Fruit fly (Drosophila melanogaster) whole organism, embryonic: ENCODE measurements around the gene RpS14a.
A peak's percentile ranks its signal among the peaks of the same experiment; 100 is the strongest.

Experiments used
- Aef1 ChIP-seq: fragments of 200-800 bp; sonication (Bioruptor generic); IDR thresholded peaks from 3 replicates; pipeline ENCODE4 v1.3.6; 2022; ENCODE audit warnings: missing biosample characterization, missing genetic modification characterization
- Awh ChIP-seq: fragments of 200-800 bp; sonication (Bioruptor generic); IDR thresholded peaks from 2 replicates; pipeline ENCODE4, ENCODE4 v1.3.6; 2022; ENCODE audit warnings: missing biosample characterization, missing genetic modification characterization
- CG12155 ChIP-seq: fragments of 200-800 bp; sonication (Bioruptor generic); optimal IDR thresholded peaks from 3 replicates; lab custom pipeline; 2016; ENCODE audit warnings: missing biosample characterization, missing genetic modification characterization
- CG12219 ChIP-seq: fragments of 200-800 bp; sonication (Bioruptor generic); optimal IDR thresholded peaks from 3 replicates; lab custom pipeline; 2018; ENCODE audit warnings: missing biosample characterization, mild to moderate bottlenecking, missing genetic modification characterization
- CG13624 ChIP-seq: fragments of 200-800 bp; sonication (Bioruptor generic); optimal IDR thresholded peaks from 2 replicates; lab custom pipeline; 2016; ENCODE audit warnings: missing biosample characterization, missing genetic modification characterization
- CG1602 ChIP-seq: fragments of 200-800 bp; sonication (Bioruptor generic); optimal IDR thresholded peaks from 3 replicates; lab custom pipeline; 2016; ENCODE audit warnings: missing biosample characterization, missing genetic modification characterization
- CG1647 ChIP-seq: fragments of 200-800 bp; sonication (Bioruptor generic); optimal IDR thresholded peaks from 3 replicates; lab custom pipeline; 2016; ENCODE audit warnings: missing biosample characterization, missing genetic modification characterization
- CG17612 ChIP-seq: fragments of 200-800 bp; sonication (Bioruptor generic); IDR thresholded peaks from 2 replicates; pipeline ENCODE4 v1.3.6; 2022; ENCODE audit warnings: missing biosample characterization, missing genetic modification characterization
- CG2116 ChIP-seq: fragments of 200-800 bp; sonication (Bioruptor generic); optimal IDR thresholded peaks from 3 replicates; lab custom pipeline; 2018; ENCODE audit warnings: missing biosample characterization, mild to moderate bottlenecking, missing genetic modification characterization
- CG30020 ChIP-seq: fragments of 200-800 bp; optimal IDR thresholded peaks from 2 replicates; lab custom pipeline; 2019; ENCODE audit warnings: missing biosample characterization, mild to moderate bottlenecking, missing genetic modification characterization, moderate library complexity
- CG30431 ChIP-seq: fragments of 200-800 bp; sonication (Bioruptor generic); optimal IDR thresholded peaks from 2 replicates; lab custom pipeline; 2017; ENCODE audit warnings: missing biosample characterization, missing genetic modification characterization
- CG32532 ChIP-seq: fragments of 200-800 bp; sonication (Bioruptor generic); IDR thresholded peaks from 2 replicates; pipeline ENCODE4 v1.3.6; 2022; ENCODE audit warnings: missing biosample characterization, missing genetic modification characterization
- CG34224 ChIP-seq: fragments of 200-800 bp; sonication (Bioruptor generic); IDR thresholded peaks from 3 replicates; pipeline ENCODE4 v1.3.6; 2022; ENCODE audit warnings: missing biosample characterization, missing genetic modification characterization; ENCODE audit not compliant: partially characterized antibody
- CG4404 ChIP-seq: fragments of 200-800 bp; sonication (Bioruptor generic); IDR thresholded peaks from 2 replicates; pipeline ENCODE4 v1.3.6; 2022; ENCODE audit warnings: missing biosample characterization, missing genetic modification characterization
- CG6765 ChIP-seq: fragments of 200-800 bp; sonication (Bioruptor generic); optimal IDR thresholded peaks from 3 replicates; lab custom pipeline; 2017; ENCODE audit warnings: missing biosample characterization, mild to moderate bottlenecking, missing genetic modification characterization
- CG6813 ChIP-seq: fragments of 200-800 bp; sonication (Bioruptor generic); optimal IDR thresholded peaks from 2 replicates; lab custom pipeline; 2017; ENCODE audit warnings: missing biosample characterization, missing genetic modification characterization, mild to moderate bottlenecking, moderate library complexity, missing genetic modification reagents
- CG8089 ChIP-seq: fragments of 200-800 bp; sonication (Bioruptor generic); optimal IDR thresholded peaks from 3 replicates; lab custom pipeline; 2016; ENCODE audit warnings: missing biosample characterization, missing genetic modification characterization
- CG8359 ChIP-seq: fragments of 200-800 bp; sonication (Bioruptor generic); optimal IDR thresholded peaks from 2 replicates; lab custom pipeline; 2017; ENCODE audit warnings: missing biosample characterization, mild to moderate bottlenecking, missing genetic modification characterization, borderline replicate concordance
- CG8478 ChIP-seq: fragments of >200 bp; optimal IDR thresholded peaks from 2 replicates; lab custom pipeline; 2018
- CHES-1-like ChIP-seq: fragments of 200-800 bp; sonication (Bioruptor generic); optimal IDR thresholded peaks from 2 replicates; lab custom pipeline; 2016; ENCODE audit warnings: missing biosample characterization, missing genetic modification characterization
- Chrac-16 ChIP-seq: fragments of 200-800 bp; sonication (Bioruptor generic); optimal IDR thresholded peaks from 3 replicates; lab custom pipeline; 2016; ENCODE audit warnings: missing biosample characterization, missing genetic modification characterization
- Deaf1 ChIP-seq: fragments of 200-800 bp; optimal IDR thresholded peaks from 3 replicates; lab custom pipeline; 2019; ENCODE audit warnings: missing biosample characterization, mild to moderate bottlenecking, missing genetic modification characterization, moderate library complexity
- Fer1 ChIP-seq: fragments of 200-800 bp; sonication (Bioruptor generic); optimal IDR thresholded peaks from 2 replicates; lab custom pipeline; 2017; ENCODE audit warnings: missing biosample characterization, mild to moderate bottlenecking, missing genetic modification characterization
- GATAe ChIP-seq: fragments of 200-800 bp; sonication (Bioruptor generic); conservative IDR thresholded peaks from 2 replicates; pipeline ENCODE4 v1.3.6; 2022; ENCODE audit warnings: missing biosample characterization, missing genetic modification characterization
- HLH4C ChIP-seq: fragments of 200-800 bp; sonication (Bioruptor generic); IDR thresholded peaks from 3 replicates; pipeline ENCODE4 v1.3.6; 2022; ENCODE audit warnings: missing biosample characterization, missing genetic modification characterization; ENCODE audit not compliant: partially characterized antibody
- Hr39 ChIP-seq: fragments of >200 bp; optimal IDR thresholded peaks from 2 replicates; lab custom pipeline; 2017
- NC2α ChIP-seq: fragments of 200-800 bp; sonication (Bioruptor generic); optimal IDR thresholded peaks from 2 replicates; lab custom pipeline; 2016; ENCODE audit warnings: missing biosample characterization, missing genetic modification characterization
- Ravus ChIP-seq: fragments of 200-800 bp; sonication (Bioruptor generic); IDR thresholded peaks from 2 replicates; pipeline ENCODE4 v1.3.6; 2022; ENCODE audit warnings: missing biosample characterization, missing genetic modification characterization
- Sox100B ChIP-seq: fragments of 200-800 bp; sonication (Bioruptor generic); optimal IDR thresholded peaks from 3 replicates; lab custom pipeline; 2018; ENCODE audit warnings: missing biosample characterization, mild to moderate bottlenecking, missing genetic modification characterization
- Sox102F ChIP-seq: fragments of 200-800 bp; sonication (Bioruptor generic); optimal IDR thresholded peaks from 2 replicates; lab custom pipeline; 2018; ENCODE audit warnings: missing biosample characterization, mild to moderate bottlenecking, missing genetic modification characterization, moderate library complexity
- Vsx1 ChIP-seq: fragments of 200-800 bp; sonication (Bioruptor generic); optimal IDR thresholded peaks from 2 replicates; lab custom pipeline; 2017; ENCODE audit warnings: missing biosample characterization, mild to moderate bottlenecking, missing genetic modification characterization, missing genetic modification reagents
- Xbp1 ChIP-seq: fragments of 200-800 bp; sonication (Bioruptor generic); optimal IDR thresholded peaks from 3 replicates; lab custom pipeline; 2016; ENCODE audit warnings: missing biosample characterization, mild to moderate bottlenecking, missing genetic modification characterization
- ato ChIP-seq: fragments of 200-800 bp; sonication (Bioruptor generic); IDR thresholded peaks from 2 replicates; pipeline ENCODE4 v1.3.6; 2022; ENCODE audit warnings: missing biosample characterization, missing genetic modification characterization; ENCODE audit not compliant: partially characterized antibody
- cg ChIP-seq: fragments of 200-800 bp; sonication (Bioruptor generic); optimal IDR thresholded peaks from 3 replicates; lab custom pipeline; 2019; ENCODE audit warnings: missing biosample characterization, mild to moderate bottlenecking, missing genetic modification characterization, moderate library complexity
- crol ChIP-seq: fragments of 200-800 bp; sonication (Bioruptor generic); IDR thresholded peaks from 2 replicates; pipeline ENCODE4 v1.3.6; 2022; ENCODE audit warnings: missing biosample characterization, missing genetic modification characterization
- dan ChIP-seq: fragments of 200-800 bp; sonication (Bioruptor generic); IDR thresholded peaks from 2 replicates; pipeline ENCODE4 v1.3.6; 2022; ENCODE audit warnings: missing biosample characterization, missing genetic modification characterization
- emc ChIP-seq: fragments of 200-800 bp; sonication (Bioruptor generic); optimal IDR thresholded peaks from 2 replicates; lab custom pipeline; 2016; ENCODE audit warnings: missing biosample characterization, missing genetic modification characterization
- eyg ChIP-seq: fragments of 200-800 bp; sonication (Bioruptor generic); optimal IDR thresholded peaks from 3 replicates; lab custom pipeline; 2016; ENCODE audit warnings: missing biosample characterization, missing genetic modification characterization
- h ChIP-seq: fragments of >200 bp; optimal IDR thresholded peaks from 2 replicates; lab custom pipeline; 2017
- hbn ChIP-seq: fragments of 200-800 bp; sonication (Bioruptor generic); IDR thresholded peaks from 2 replicates; pipeline ENCODE4 v1.3.6; 2022; ENCODE audit warnings: missing biosample characterization, missing genetic modification characterization; ENCODE audit not compliant: partially characterized antibody
- lilli ChIP-seq: fragments of 200-800 bp; sonication (Bioruptor generic); optimal IDR thresholded peaks from 3 replicates; lab custom pipeline; 2016; ENCODE audit warnings: missing biosample characterization, missing genetic modification characterization
- lola ChIP-seq, 3 experiments: fragments of >200 bp in 2 of 3; fragments of 200-800 bp in 1 of 3; sonication (Bioruptor generic) in 1 of 3; optimal IDR thresholded peaks; 2 replicates each; lab custom pipeline; 2017 to 2019; ENCODE audit warnings: missing biosample characterization in 3 of 3, missing genetic modification characterization in 3 of 3, mild to moderate bottlenecking in 1 of 3, moderate library complexity in 1 of 3
- mam ChIP-seq: fragments of 200-800 bp; sonication (Bioruptor generic); optimal IDR thresholded peaks from 3 replicates; lab custom pipeline; 2016; ENCODE audit warnings: missing biosample characterization, missing genetic modification characterization
- nerfin-1 ChIP-seq: fragments of 200-800 bp; sonication (Bioruptor generic); optimal IDR thresholded peaks from 3 replicates; lab custom pipeline; 2019; ENCODE audit warnings: missing biosample characterization, mild to moderate bottlenecking, missing genetic modification characterization, moderate library complexity
- nmo ChIP-seq: fragments of 200-800 bp; sonication (Bioruptor generic); optimal IDR thresholded peaks from 2 replicates; lab custom pipeline; 2018; ENCODE audit warnings: missing biosample characterization, mild to moderate bottlenecking, missing genetic modification characterization, moderate library complexity
- pfk ChIP-seq: fragments of 200-800 bp; sonication (Bioruptor generic); optimal IDR thresholded peaks from 2 replicates; lab custom pipeline; 2018; ENCODE audit warnings: missing biosample characterization, mild to moderate bottlenecking, missing genetic modification characterization, moderate library complexity
- pzg ChIP-seq: fragments of 200-800 bp; sonication (Bioruptor generic); optimal IDR thresholded peaks from 3 replicates; lab custom pipeline; 2018; ENCODE audit warnings: missing biosample characterization, mild to moderate bottlenecking, missing genetic modification characterization, moderate library complexity
- sens-2 ChIP-seq: fragments of 200-800 bp; sonication (Bioruptor generic); IDR thresholded peaks from 2 replicates; pipeline ENCODE4 v1.3.6; 2022; ENCODE audit warnings: missing biosample characterization, missing genetic modification characterization
- ttk ChIP-seq: fragments of 200-800 bp; sonication (Bioruptor generic); IDR thresholded peaks from 2 replicates; pipeline ENCODE4 v2.1.2; 2022; ENCODE audit warnings: missing biosample characterization, missing genetic modification characterization
- vfl ChIP-seq: fragments of 200-800 bp; sonication (Bioruptor generic); optimal IDR thresholded peaks from 2 replicates; lab custom pipeline; 2016; ENCODE audit warnings: missing biosample characterization, missing genetic modification characterization
- vvl ChIP-seq: fragments of 200-800 bp; sonication (Bioruptor generic); IDR thresholded peaks from 2 replicates; pipeline ENCODE4 v1.3.6; 2022; ENCODE audit warnings: missing biosample characterization, missing genetic modification characterization
- zf30C ChIP-seq: fragments of 200-800 bp; sonication (Bioruptor generic); optimal IDR thresholded peaks from 3 replicates; lab custom pipeline; 2018; ENCODE audit warnings: missing biosample characterization, mild to moderate bottlenecking, missing genetic modification characterization
- zfh2 ChIP-seq: fragments of 200-800 bp; sonication (Bioruptor generic); optimal IDR thresholded peaks from 2 replicates; lab custom pipeline; 2016; ENCODE audit warnings: missing biosample characterization, missing genetic modification characterization

Gene RpS14a

DNA sequence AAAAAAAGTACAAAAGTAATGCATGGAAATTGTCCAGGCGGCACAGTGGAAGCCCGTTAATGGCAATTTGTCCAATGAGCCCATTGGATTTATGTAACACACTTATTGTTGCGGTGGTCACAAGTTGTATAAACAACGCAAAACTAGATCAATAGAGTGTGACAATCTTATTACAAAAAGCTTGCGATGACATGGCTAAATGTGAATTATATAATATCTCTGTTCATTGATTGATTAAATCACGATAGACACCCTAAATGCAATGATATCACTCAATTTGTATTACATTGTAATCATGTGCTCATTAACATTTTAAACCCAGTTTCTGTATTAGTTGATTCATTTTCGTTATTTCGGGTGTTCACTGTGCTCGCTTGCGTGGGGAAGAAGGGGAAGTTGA lies 44.5 kb downstream of the RpS14a start (continued):
- TF ChIP-seq Vsx1 (GFP tag; lab: Kevin White, UChicago) (no peak), emc (GFP tag; lab: Kevin White, UChicago) (no peak), CG30020 (tag; lab: Kevin White, UChicago) (no peak), CG4404 (GFP tag; lab: Robert Waterston, UW) (no peak), lola (GFP tag; optimal IDR thresholded peaks at IDR 0.05; lab: Kevin White, UChicago) (peak in 1 of 3 experiments; percentile 56), cg (no peak), zf30C (no peak), sens-2 (no peak), CG32532 (GFP tag; lab: Robert Waterston, UW) (no peak), Deaf1 (no peak), mam (no peak), vfl (no peak), NC2α (GFP tag; lab: Kevin White, UChicago) (no peak), nerfin-1 (tag; lab: Kevin White, UChicago) (peak; percentile 13), CG8089 (GFP tag; lab: Kevin White, UChicago) (no peak), pzg (GFP tag; lab: Kevin White, UChicago) (no peak), CG17612 (no peak), HLH4C (GFP tag; lab: Robert Waterston, UW) (no peak), CG6813 (GFP tag; lab: Kevin White, UChicago) (no peak), vvl (GFP tag; lab: Robert Waterston, UW) (no peak; the same call in 1 of the 2 replicates), hbn (GFP tag; lab: Robert Waterston, UW) (no peak), Chrac-16 (GFP tag; lab: Kevin White, UChicago) (no peak), lilli (GFP tag; lab: Kevin White, UChicago) (no peak), CG6765 (GFP tag; lab: Kevin White, UChicago) (no peak), pfk (GFP tag; lab: Kevin White, UChicago) (no peak), CG1602 (GFP tag; lab: Kevin White, UChicago) (no peak), Awh (GFP tag; lab: Robert Waterston, UW) (no peak), ato (GFP tag; lab: Robert Waterston, UW) (no peak), CG13624 (GFP tag; lab: Kevin White, UChicago) (no peak), zfh2 (no peak), GATAe (no peak), Sox100B (GFP tag; lab: Kevin White, UChicago) (peak; percentile 36), Aef1 (GFP tag; lab: Robert Waterston, UW) (no peak), CG8478 (lab: Kevin White, UChicago) (no peak), nmo (peak; percentile 30), eyg (GFP tag; lab: Kevin White, UChicago) (no peak), Sox102F (GFP tag; lab: Kevin White, UChicago) (peak; percentile 39), CHES-1-like (no peak), crol (no peak), ttk (GFP tag; lab: Robert Waterston, UW) (no peak), Hr39 (lab: Kevin White, UChicago) (no peak), CG2116 (GFP tag; lab: Kevin White, UChicago) (no peak), CG30431 (GFP tag; lab: Kevin White, UChicago) (no peak), CG34224 (GFP tag; lab: Robert Waterston, UW) (no peak), CG1647 (GFP tag; lab: Kevin White, UChicago) (no peak), dan (no peak), h (lab: Kevin White, UChicago) (no peak), Ravus (no peak), Fer1 (GFP tag; lab: Kevin White, UChicago) (no peak), CG12155 (GFP tag; lab: Kevin White, UChicago) (no peak), CG8359 (GFP tag; lab: Kevin White, UChicago) (no peak), Xbp1 (GFP tag; lab: Kevin White, UChicago) (no peak), CG12219 (GFP tag; lab: Kevin White, UChicago) (no peak)
